Fruit fly (Drosophila melanogaster) whole organism, prepupa: ENCODE data around the gene eIF2beta.
A peak's percentile ranks its signal among the peaks of the same experiment; 100 is the strongest.

Experiments used
- Blimp-1 ChIP-seq: fragments of 200-800 bp; sonication (Bioruptor generic); optimal IDR thresholded peaks from 3 replicates; lab custom pipeline; 2017; ENCODE audit warnings: missing biosample characterization, missing genetic modification characterization, mild to moderate bottlenecking, moderate library complexity, missing genetic modification reagents
- CG10631 ChIP-seq: fragments of 200-800 bp; sonication (Bioruptor generic); optimal IDR thresholded peaks from 2 replicates; lab custom pipeline; 2016; ENCODE audit warnings: missing biosample characterization, missing genetic modification characterization
- CG11762 ChIP-seq: fragments of 200-800 bp; sonication (Bioruptor generic); optimal IDR thresholded peaks from 3 replicates; lab custom pipeline; 2016; ENCODE audit warnings: missing biosample characterization, missing genetic modification characterization; ENCODE audit not compliant: insufficient read depth
- CG11902 ChIP-seq: fragments of 200-800 bp; sonication (Bioruptor generic); optimal IDR thresholded peaks from 3 replicates; lab custom pipeline; 2016; ENCODE audit warnings: missing biosample characterization, missing genetic modification characterization
- CG15336 ChIP-seq: fragments of 200-800 bp; sonication (Bioruptor generic); IDR thresholded peaks from 2 replicates; pipeline ENCODE4 v1.3.6; 2022; ENCODE audit warnings: missing biosample characterization, missing genetic modification characterization
- CG1621 ChIP-seq: fragments of 200-800 bp; sonication (Bioruptor generic); optimal IDR thresholded peaks from 3 replicates; lab custom pipeline; 2018; ENCODE audit warnings: missing biosample characterization, mild to moderate bottlenecking, missing genetic modification characterization
- CG32006 ChIP-seq: fragments of 200-800 bp; sonication (Bioruptor generic); optimal IDR thresholded peaks from 3 replicates; lab custom pipeline; 2017; ENCODE audit warnings: missing biosample characterization, mild to moderate bottlenecking, missing genetic modification characterization
- CG3919 ChIP-seq: fragments of 200-800 bp; sonication (Bioruptor generic); optimal IDR thresholded peaks from 3 replicates; lab custom pipeline; 2016; ENCODE audit warnings: missing biosample characterization, missing genetic modification characterization
- CG6163 ChIP-seq: fragments of 200-800 bp; sonication (Bioruptor generic); IDR thresholded peaks from 3 replicates; pipeline ENCODE4 v1.3.6; 2022; ENCODE audit warnings: missing biosample characterization, missing genetic modification characterization
- CG6276 ChIP-seq: fragments of 200-800 bp; sonication (Bioruptor generic); optimal IDR thresholded peaks from 2 replicates; lab custom pipeline; 2017; ENCODE audit warnings: missing biosample characterization, mild to moderate bottlenecking, missing genetic modification characterization
- CG6808 ChIP-seq: fragments of 200-800 bp; sonication (Bioruptor generic); optimal IDR thresholded peaks from 3 replicates; lab custom pipeline; 2017; ENCODE audit warnings: missing biosample characterization, missing genetic modification characterization, mild to moderate bottlenecking, moderate library complexity, missing genetic modification reagents
- CG7368 ChIP-seq: fragments of 200-800 bp; sonication (Bioruptor generic); optimal IDR thresholded peaks from 3 replicates; lab custom pipeline; 2016; ENCODE audit warnings: missing biosample characterization, missing genetic modification characterization
- CG8119 ChIP-seq: fragments of 200-800 bp; sonication (Bioruptor generic); IDR thresholded peaks from 3 replicates; pipeline ENCODE4 v1.3.6; 2022; ENCODE audit warnings: missing biosample characterization, missing genetic modification characterization
- CG8319 ChIP-seq: fragments of 200-800 bp; sonication (Bioruptor generic); optimal IDR thresholded peaks from 3 replicates; lab custom pipeline; 2016; ENCODE audit warnings: missing biosample characterization, missing genetic modification characterization
- CG8632 ChIP-seq: fragments of 200-800 bp; sonication (Bioruptor generic); optimal IDR thresholded peaks from 3 replicates; lab custom pipeline; 2016; ENCODE audit warnings: missing biosample characterization, missing genetic modification characterization
- CG9139 ChIP-seq: fragments of 200-800 bp; sonication (Bioruptor generic); optimal IDR thresholded peaks from 3 replicates; lab custom pipeline; 2017; ENCODE audit warnings: missing biosample characterization, mild to moderate bottlenecking, missing genetic modification characterization
- Eip75B ChIP-seq: fragments of 200-800 bp; sonication (Bioruptor generic); optimal IDR thresholded peaks from 3 replicates; lab custom pipeline; 2016; ENCODE audit warnings: missing biosample characterization, missing genetic modification characterization
- Eip78C ChIP-seq: fragments of 200-800 bp; sonication (Bioruptor generic); peaks from one replicate; lab custom pipeline; 2016; ENCODE audit warnings: missing biosample characterization, missing genetic modification characterization
- Eip93F ChIP-seq: fragments of 200-800 bp; sonication (Bioruptor generic); optimal IDR thresholded peaks from 2 replicates; lab custom pipeline; 2016; ENCODE audit warnings: missing biosample characterization, mild to moderate bottlenecking, missing genetic modification characterization
- Ets21C ChIP-seq: fragments of 200-800 bp; sonication (Bioruptor generic); optimal IDR thresholded peaks from 3 replicates; lab custom pipeline; 2016; ENCODE audit warnings: missing biosample characterization, missing genetic modification characterization
- Ets96B ChIP-seq: fragments of 200-800 bp; optimal IDR thresholded peaks from 2 replicates; lab custom pipeline; 2019; ENCODE audit warnings: missing biosample characterization, mild to moderate bottlenecking, missing genetic modification characterization, moderate library complexity
- Gug ChIP-seq: fragments of 200-800 bp; sonication (Bioruptor generic); IDR thresholded peaks from 2 replicates; pipeline ENCODE4 v1.3.6; 2022; ENCODE audit warnings: missing biosample characterization, missing genetic modification characterization
- Hr4 ChIP-seq: fragments of 200-800 bp; sonication (Bioruptor generic); optimal IDR thresholded peaks from 3 replicates; lab custom pipeline; 2016; ENCODE audit warnings: missing biosample characterization, missing genetic modification characterization
- Lpt ChIP-seq: fragments of 200-800 bp; sonication (Bioruptor generic); optimal IDR thresholded peaks from 3 replicates; lab custom pipeline; 2016; ENCODE audit warnings: missing biosample characterization, missing genetic modification characterization
- Met ChIP-seq: fragments of 200-800 bp; sonication (Bioruptor generic); optimal IDR thresholded peaks from 3 replicates; lab custom pipeline; 2016; ENCODE audit warnings: missing biosample characterization, missing genetic modification characterization
- OdsH ChIP-seq: fragments of 200-800 bp; sonication (Bioruptor generic); optimal IDR thresholded peaks from 3 replicates; lab custom pipeline; 2016; ENCODE audit warnings: missing biosample characterization, missing genetic modification characterization
- Smox ChIP-seq: fragments of 200-800 bp; sonication (Bioruptor generic); optimal IDR thresholded peaks from 3 replicates; lab custom pipeline; 2016; ENCODE audit warnings: missing biosample characterization, missing genetic modification characterization
- Sox102F ChIP-seq: fragments of 200-800 bp; sonication (Bioruptor generic); optimal IDR thresholded peaks from 2 replicates; lab custom pipeline; 2016; ENCODE audit warnings: missing biosample characterization, mild to moderate bottlenecking, missing genetic modification characterization
- achi ChIP-seq: fragments of 200-800 bp; sonication (Bioruptor generic); optimal IDR thresholded peaks from 3 replicates; lab custom pipeline; 2016; ENCODE audit warnings: missing biosample characterization, missing genetic modification characterization
- eg ChIP-seq: fragments of 200-800 bp; sonication (Bioruptor generic); IDR thresholded peaks from 3 replicates; pipeline ENCODE4 v1.3.6; 2022; ENCODE audit warnings: missing biosample characterization, missing genetic modification characterization
- pdm3 ChIP-seq: fragments of 200-800 bp; sonication (Bioruptor generic); optimal IDR thresholded peaks from 3 replicates; lab custom pipeline; 2016; ENCODE audit warnings: missing biosample characterization, missing genetic modification characterization
- salr ChIP-seq, 2 experiments: fragments of 200-800 bp; sonication (Bioruptor generic); optimal IDR thresholded peaks; 3 replicates each; lab custom pipeline; 2016 to 2018; ENCODE audit warnings: missing biosample characterization in 2 of 2, missing genetic modification characterization in 2 of 2, mild to moderate bottlenecking in 1 of 2
- spab ChIP-seq: fragments of 200-800 bp; sonication (Bioruptor generic); optimal IDR thresholded peaks from 2 replicates; lab custom pipeline; 2017; ENCODE audit warnings: missing biosample characterization, mild to moderate bottlenecking, missing genetic modification characterization, missing genetic modification reagents
- ss ChIP-seq, 2 experiments: fragments of 200-800 bp; sonication (Bioruptor generic); optimal IDR thresholded peaks; 2 replicates in 1 of 2; 3 replicates in 1 of 2; lab custom pipeline; 2017 to 2018; ENCODE audit warnings: mild to moderate bottlenecking in 2 of 2, missing biosample characterization in 2 of 2, missing genetic modification characterization in 2 of 2, moderate library complexity in 1 of 2
- svp ChIP-seq: fragments of 200-800 bp; sonication (Bioruptor generic); peaks from one replicate; lab custom pipeline; 2016; ENCODE audit warnings: missing biosample characterization, missing genetic modification characterization
- vri ChIP-seq: fragments of 200-800 bp; sonication (Bioruptor generic); optimal IDR thresholded peaks from 3 replicates; lab custom pipeline; 2016; ENCODE audit warnings: missing biosample characterization, mild to moderate bottlenecking, missing genetic modification characterization

The eIF2beta gene

dm6 chr3L:12501249-12501648, 25.3 kb downstream of the eIF2beta start, which contains the start of the genes CG10638 and CG10681 (continued):
- TF ChIP-seq eg (GFP tag; lab: Robert Waterston, UW) (no peak), achi (peak; percentile 41), CG9139 (no peak), Hr4 (GFP tag; lab: Kevin White, UChicago) (peak; percentile 56), Ets21C (GFP tag; lab: Kevin White, UChicago) (no peak), svp (no peak), CG6276 (GFP tag; lab: Kevin White, UChicago) (no peak), Met (GFP tag; lab: Kevin White, UChicago) (no peak), CG32006 (no peak), CG8319 (GFP tag; lab: Kevin White, UChicago) (no peak), Blimp-1 (GFP tag; lab: Kevin White, UChicago) (peak; percentile 8), OdsH (GFP tag; lab: Kevin White, UChicago) (peak; percentile 23), Eip75B (GFP tag; lab: Kevin White, UChicago) (peak; percentile 68), Eip93F (GFP tag; lab: Kevin White, UChicago) (peak; percentile 36), vri (GFP tag; lab: Kevin White, UChicago) (peak; percentile 59), CG3919 (GFP tag; lab: Kevin White, UChicago) (peak; percentile 38), CG10631 (peak; percentile 45), pdm3 (GFP tag; lab: Kevin White, UChicago) (no peak), Lpt (GFP tag; lab: Kevin White, UChicago) (no peak), CG8119 (GFP tag; lab: Robert Waterston, UW) (no peak), CG6808 (GFP tag; lab: Kevin White, UChicago) (peak; percentile 4), Ets96B (peak; percentile 26), CG1621 (tag; lab: Kevin White, UChicago) (peak; percentile 44), CG11902 (no peak), CG7368 (GFP tag; lab: Kevin White, UChicago) (no peak), Eip78C (GFP tag; lab: Kevin White, UChicago) (peak; percentile 88), CG15336 (GFP tag; lab: Robert Waterston, UW) (no peak), Smox (GFP tag; lab: Kevin White, UChicago) (no peak)

dm6 chr3L:12496428-12497344, 29.8 kb downstream of the eIF2beta start, which contains the start of gene CG10657:
Gene CG10657 (minus strand): TSS chr3L:12497216.
- TF ChIP-seq CG6276 (GFP tag; lab: Kevin White, UChicago), result peak; percentile 59
- peak; percentile 58; the same call in 1 of the 2 replicates for TF ChIP-seq CG15336 (GFP tag; lab: Robert Waterston, UW)
- peak; percentile 97 for TF ChIP-seq Blimp-1 (GFP tag; lab: Kevin White, UChicago)
- peak; percentile 4 for TF ChIP-seq CG8632 (GFP tag; lab: Kevin White, UChicago)
- peak; percentile 77 for TF ChIP-seq CG8119 (GFP tag; lab: Robert Waterston, UW)
- TF ChIP-seq Eip78C (GFP tag; lab: Kevin White, UChicago), result peak; percentile 43
- TF ChIP-seq ss (GFP tag; optimal IDR thresholded peaks at IDR 0.05; lab: Kevin White, UChicago), result no peak
- TF ChIP-seq Gug, result no peak
- TF ChIP-seq CG6163, result no peak
- peak; percentile 69; the same call in 2 of the 3 replicates for TF ChIP-seq eg (GFP tag; lab: Robert Waterston, UW)
- peak; percentile 3 for TF ChIP-seq CG11762 (GFP tag; lab: Kevin White, UChicago)
- peak; percentile 70 for TF ChIP-seq CG32006
- no peak for TF ChIP-seq Sox102F (GFP tag; lab: Kevin White, UChicago)
- TF ChIP-seq CG1621 (tag; lab: Kevin White, UChicago), result peak; percentile 28
- TF ChIP-seq spab (GFP tag; lab: Kevin White, UChicago), result no peak
- peak; percentile 66 for TF ChIP-seq vri (GFP tag; lab: Kevin White, UChicago)
- peak in 1 of 2 experiments; percentile 29 for TF ChIP-seq salr (GFP tag; optimal IDR thresholded peaks at IDR 0.05; lab: Kevin White, UChicago)
- TF ChIP-seq Hr4 (GFP tag; lab: Kevin White, UChicago), result peak; percentile 22
- peak; percentile 30 for TF ChIP-seq OdsH (GFP tag; lab: Kevin White, UChicago)
- TF ChIP-seq, all 60 proteins: peak for 14
